Fruit fly (Drosophila melanogaster): ENCODE data around the gene CG17544.

The CG17544 gene

DNA sequence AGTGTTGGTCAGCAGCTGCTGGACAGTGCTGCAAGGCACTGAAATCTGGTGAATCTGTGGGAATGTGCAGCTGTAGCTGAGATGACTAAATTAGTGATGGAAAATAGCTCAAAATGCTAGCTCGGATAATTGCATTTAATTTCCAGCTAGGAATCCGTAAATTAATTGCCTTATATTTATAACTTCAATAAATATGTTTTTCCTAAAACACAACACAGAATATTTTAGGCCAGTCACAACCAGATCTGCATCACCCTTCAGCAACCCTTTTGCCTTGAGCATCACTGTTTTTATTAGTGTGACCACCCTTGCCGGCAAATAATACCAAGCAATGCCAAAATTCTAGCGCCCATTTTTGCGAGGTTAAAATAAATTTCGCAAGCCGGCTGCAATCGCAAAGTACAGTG, 46.4 kb upstream of the CG17544 start, which contains the start of gene Hs2st (continued):
- TF ChIP-seq CG16779 (GFP tag; IDR thresholded peaks at IDR 0.05) (peak; percentile 83), CG14014 (GFP tag; IDR thresholded peaks at IDR 0.05) (peak; percentile 92), zen (tag; optimal IDR thresholded peaks at IDR 0.05) (peak; percentile 90), CG13624 (GFP tag; optimal IDR thresholded peaks at IDR 0.05) (peak; percentile 95), pb (GFP tag; optimal IDR thresholded peaks at IDR 0.05) (peak; percentile 83), CG2889 (GFP tag; IDR thresholded peaks at IDR 0.05) (peak; percentile 90), bigmax (GFP tag; optimal IDR thresholded peaks at IDR 0.05) (peak; percentile 89), Sry-δ (GFP tag; optimal IDR thresholded peaks at IDR 0.05) (peak; percentile 82), CG17568 (GFP tag; optimal IDR thresholded peaks at IDR 0.05) (no peak), yki (optimal IDR thresholded peaks at IDR 0.05) (no peak), CG6654 (GFP tag; optimal IDR thresholded peaks at IDR 0.05) (peak; percentile 69), Fer1 (GFP tag; optimal IDR thresholded peaks at IDR 0.05) (peak; percentile 93), Side (GFP tag; optimal IDR thresholded peaks at IDR 0.05) (peak; percentile 91), CG17361 (GFP tag; IDR thresholded peaks at IDR 0.05) (peak; percentile 95), Adf1 (GFP tag; IDR thresholded peaks at IDR 0.05) (peak; percentile 75), MESR4 (GFP tag; optimal IDR thresholded peaks at IDR 0.05) (peak; percentile 42), CG8388 (GFP tag; optimal IDR thresholded peaks at IDR 0.05) (peak; percentile 85), ro (GFP tag; IDR thresholded peaks at IDR 0.05) (peak; percentile 70), Hr3 (GFP tag; optimal IDR thresholded peaks at IDR 0.05) (peak; percentile 97), CG3163 (GFP tag; optimal IDR thresholded peaks at IDR 0.05) (peak; percentile 77), CG43689 (GFP tag; IDR thresholded peaks at IDR 0.05) (peak; percentile 67), CG6813 (GFP tag; optimal IDR thresholded peaks at IDR 0.05) (peak; percentile 61), CG12744 (GFP tag; optimal IDR thresholded peaks at IDR 0.05) (peak; percentile 92), Taf1 (GFP tag; IDR thresholded peaks at IDR 0.05) (peak; percentile 90), pzg (GFP tag; optimal IDR thresholded peaks at IDR 0.05) (peak; percentile 87), Ravus (GFP tag; IDR thresholded peaks at IDR 0.05) (peak; percentile 79), gsb-n (tag; optimal IDR thresholded peaks at IDR 0.05) (no peak), schlank (tag; optimal IDR thresholded peaks at IDR 0.05) (peak; percentile 78), CG13123 (GFP tag; optimal IDR thresholded peaks at IDR 0.05) (peak; percentile 90), CG8359 (GFP tag; optimal IDR thresholded peaks at IDR 0.05; ENCODE audit: borderline replicate concordance) (peak; percentile 37), al (GFP tag; IDR thresholded peaks at IDR 0.05) (peak; percentile 95), Oli (tag; optimal IDR thresholded peaks at IDR 0.05) (peak; percentile 85), Nf-YB (GFP tag; optimal IDR thresholded peaks at IDR 0.05) (peak; percentile 65), CG34422 (GFP tag; IDR thresholded peaks at IDR 0.05) (peak; percentile 94), CG11456 (GFP tag; IDR thresholded peaks at IDR 0.05) (peak; percentile 91), CG8290 (GFP tag; optimal IDR thresholded peaks at IDR 0.05) (peak; percentile 94), CG8290 (tag; optimal IDR thresholded peaks at IDR 0.05) (peak; percentile 83 to 95), CG8089 (GFP tag; optimal IDR thresholded peaks at IDR 0.05) (peak; percentile 92), CG32767 (GFP tag; IDR thresholded peaks at IDR 0.05) (peak; percentile 83), vvl (GFP tag; IDR thresholded peaks at IDR 0.05) (peak; percentile 94), CkIIα-i1 (GFP tag; IDR thresholded peaks at IDR 0.05) (no peak), CG7556 (GFP tag; optimal IDR thresholded peaks at IDR 0.05) (peak; percentile 88), CG10959 (GFP tag; IDR thresholded peaks at IDR 0.05) (peak; percentile 86), z (GFP tag; IDR thresholded peaks at IDR 0.05) (no peak), CG3838 (GFP tag; optimal IDR thresholded peaks at IDR 0.05) (peak; percentile 79), CG10147 (GFP tag; optimal IDR thresholded peaks at IDR 0.05) (peak; percentile 91), tna (GFP tag; IDR thresholded peaks at IDR 0.05; ENCODE audit: partially characterized antibody) (no peak), Optix (GFP tag; IDR thresholded peaks at IDR 0.05) (peak; percentile 90), CG4820 (GFP tag; optimal IDR thresholded peaks at IDR 0.05) (peak; percentile 93), ind (GFP tag; optimal IDR thresholded peaks at IDR 0.05) (peak; percentile 97), Fer2 (tag; optimal IDR thresholded peaks at IDR 0.05) (peak; percentile 85), Ptx1 (GFP tag; IDR thresholded peaks at IDR 0.05) (peak; percentile 97), dmrt99B (tag; optimal IDR thresholded peaks at IDR 0.05) (peak; percentile 86)
